Fruit fly (Drosophila melanogaster) whole organism, embryonic: ENCODE results near the gene CG9328.
A peak's percentile ranks its signal among the peaks of the same experiment; 100 is the strongest.

Experiments
- Atf-2 ChIP-seq: fragments of 200-800 bp; sonication (Bioruptor generic); optimal IDR thresholded peaks from 2 replicates; lab custom pipeline; 2016; ENCODE audit warnings: missing biosample characterization, missing genetic modification characterization
- BEAF-32 ChIP-seq: fragments of 200-800 bp; sonication (Bioruptor generic); optimal IDR thresholded peaks from 3 replicates; lab custom pipeline; 2017; ENCODE audit warnings: missing biosample characterization, missing genetic modification characterization, mild to moderate bottlenecking, moderate library complexity, missing genetic modification reagents
- Bdp1 ChIP-seq: fragments of 200-800 bp; sonication (Bioruptor generic); optimal IDR thresholded peaks from 3 replicates; lab custom pipeline; 2016; ENCODE audit warnings: missing biosample characterization, missing genetic modification characterization
- CG10565 ChIP-seq: fragments of 200-800 bp; sonication (Bioruptor generic); optimal IDR thresholded peaks from 3 replicates; lab custom pipeline; 2016; ENCODE audit warnings: missing biosample characterization, mild to moderate bottlenecking, missing genetic modification characterization
- CG10654 ChIP-seq: fragments of 200-800 bp; sonication (Bioruptor generic); optimal IDR thresholded peaks from 2 replicates; lab custom pipeline; 2016; ENCODE audit warnings: missing biosample characterization, missing genetic modification characterization
- CG11695 ChIP-seq: fragments of 200-800 bp; sonication (Bioruptor generic); IDR thresholded peaks from 3 replicates; pipeline ENCODE4 v1.3.6; 2022; ENCODE audit warnings: missing biosample characterization, missing genetic modification characterization
- CG13624 ChIP-seq: fragments of 200-800 bp; sonication (Bioruptor generic); optimal IDR thresholded peaks from 2 replicates; lab custom pipeline; 2016; ENCODE audit warnings: missing biosample characterization, missing genetic modification characterization
- CG15479 ChIP-seq: fragments of 200-800 bp; sonication (Bioruptor generic); optimal IDR thresholded peaks from 3 replicates; lab custom pipeline; 2019; ENCODE audit warnings: missing biosample characterization, mild to moderate bottlenecking, missing genetic modification characterization, moderate library complexity
- CG17361 ChIP-seq: fragments of 200-800 bp; sonication (Bioruptor generic); IDR thresholded peaks from 3 replicates; pipeline ENCODE4 v1.3.6; 2022; ENCODE audit warnings: missing biosample characterization, missing genetic modification characterization
- CG18262 ChIP-seq: fragments of 200-800 bp; optimal IDR thresholded peaks from 3 replicates; lab custom pipeline; 2019; ENCODE audit warnings: missing biosample characterization, mild to moderate bottlenecking, missing genetic modification characterization, moderate library complexity
- CG18599 ChIP-seq: fragments of 200-800 bp; sonication (Bioruptor generic); optimal IDR thresholded peaks from 3 replicates; lab custom pipeline; 2017; ENCODE audit warnings: missing biosample characterization, missing genetic modification characterization, mild to moderate bottlenecking, moderate library complexity, missing genetic modification reagents
- CG2120 ChIP-seq: fragments of 200-800 bp; sonication (Bioruptor generic); optimal IDR thresholded peaks from 3 replicates; lab custom pipeline; 2016; ENCODE audit warnings: missing biosample characterization, missing genetic modification characterization
- CG7372 ChIP-seq: fragments of 200-800 bp; sonication (Bioruptor generic); IDR thresholded peaks from 2 replicates; pipeline ENCODE4 v1.3.6; 2022; ENCODE audit warnings: missing biosample characterization, missing genetic modification characterization
- CG8765 ChIP-seq: fragments of 200-800 bp; sonication (Bioruptor generic); IDR thresholded peaks from 2 replicates; pipeline ENCODE4 v1.3.6; 2022; ENCODE audit warnings: missing biosample characterization, missing genetic modification characterization
- CG9215 ChIP-seq: fragments of 200-800 bp; sonication (Bioruptor generic); IDR thresholded peaks from 2 replicates; pipeline ENCODE4 v1.3.6; 2022; ENCODE audit warnings: missing biosample characterization, missing genetic modification characterization
- CG9876 ChIP-seq: fragments of 200-800 bp; sonication (Bioruptor generic); optimal IDR thresholded peaks from 2 replicates; lab custom pipeline; 2016; ENCODE audit warnings: missing biosample characterization, missing genetic modification characterization
- HmgZ ChIP-seq: fragments of 200-800 bp; sonication (Bioruptor generic); optimal IDR thresholded peaks from 2 replicates; lab custom pipeline; 2018; ENCODE audit warnings: missing biosample characterization, mild to moderate bottlenecking, missing genetic modification characterization
- Hr39 ChIP-seq: fragments of >200 bp; optimal IDR thresholded peaks from 2 replicates; lab custom pipeline; 2017
- Hr78 ChIP-seq, 2 experiments: fragments of 200-800 bp in 1 of 2; fragments of >200 bp in 1 of 2; sonication (Bioruptor generic) in 1 of 2; optimal IDR thresholded peaks; 2 replicates each; lab custom pipeline; 2017 to 2019; ENCODE audit warnings: missing biosample characterization in 2 of 2, missing genetic modification characterization in 2 of 2, mild to moderate bottlenecking in 1 of 2, moderate library complexity in 1 of 2
- MESR4 ChIP-seq: fragments of 200-800 bp; sonication (Bioruptor generic); optimal IDR thresholded peaks from 2 replicates; lab custom pipeline; 2018; ENCODE audit warnings: missing biosample characterization, mild to moderate bottlenecking, missing genetic modification characterization, moderate library complexity
- MTF-1 ChIP-seq: fragments of 200-800 bp; sonication (Bioruptor generic); optimal IDR thresholded peaks from 2 replicates; lab custom pipeline; 2018; ENCODE audit warnings: missing biosample characterization, mild to moderate bottlenecking, missing genetic modification characterization, borderline replicate concordance
- Med ChIP-seq: fragments of 200-800 bp; sonication (Bioruptor generic); peaks from one replicate; lab custom pipeline; 2016; ENCODE audit warnings: missing biosample characterization, missing genetic modification characterization, mild to moderate bottlenecking, inconsistent platforms, moderate library complexity
- Oli ChIP-seq: fragments of 200-800 bp; sonication (Bioruptor generic); optimal IDR thresholded peaks from 2 replicates; lab custom pipeline; 2018; ENCODE audit warnings: missing biosample characterization, mild to moderate bottlenecking, missing genetic modification characterization, moderate library complexity
- Opbp ChIP-seq: fragments of 200-800 bp; sonication (Bioruptor generic); IDR thresholded peaks from 3 replicates; pipeline ENCODE4 v1.3.6; 2022; ENCODE audit warnings: missing biosample characterization, missing genetic modification characterization; ENCODE audit not compliant: partially characterized antibody
- Ptx1 ChIP-seq: fragments of 200-800 bp; sonication (Bioruptor generic); IDR thresholded peaks from 2 replicates; pipeline ENCODE4 v1.3.6; 2022; ENCODE audit warnings: missing biosample characterization, missing genetic modification characterization
- Rfx ChIP-seq: fragments of 200-800 bp; sonication (Bioruptor generic); IDR thresholded peaks from 2 replicates; pipeline ENCODE4 v1.3.6; 2022; ENCODE audit warnings: missing biosample characterization, missing genetic modification characterization
- Scr ChIP-seq: fragments of 200-800 bp; sonication (Bioruptor generic); IDR thresholded peaks from 2 replicates; pipeline ENCODE4 v1.3.6; 2022; ENCODE audit warnings: missing biosample characterization, missing genetic modification characterization; ENCODE audit not compliant: partially characterized antibody
- Side ChIP-seq: fragments of 200-800 bp; sonication (Bioruptor generic); optimal IDR thresholded peaks from 2 replicates; lab custom pipeline; 2016; ENCODE audit warnings: missing biosample characterization, missing genetic modification characterization
- btn ChIP-seq: fragments of 200-800 bp; sonication (Bioruptor generic); optimal IDR thresholded peaks from 2 replicates; lab custom pipeline; 2016; ENCODE audit warnings: missing biosample characterization, missing genetic modification characterization
- chif ChIP-seq, 2 experiments: fragments of 200-800 bp; sonication (Bioruptor generic); optimal IDR thresholded peaks; 3 replicates each; lab custom pipeline; 2016; ENCODE audit warnings: missing biosample characterization in 2 of 2, missing genetic modification characterization in 2 of 2
- disco-r ChIP-seq: fragments of 200-800 bp; sonication (Bioruptor generic); optimal IDR thresholded peaks from 2 replicates; lab custom pipeline; 2016; ENCODE audit warnings: missing biosample characterization, missing genetic modification characterization
- her ChIP-seq: fragments of 200-800 bp; sonication (Bioruptor generic); optimal IDR thresholded peaks from 2 replicates; lab custom pipeline; 2016; ENCODE audit warnings: missing biosample characterization, missing genetic modification characterization
- kay ChIP-seq: fragments of 200-800 bp; sonication (Bioruptor generic); optimal IDR thresholded peaks from 2 replicates; lab custom pipeline; 2016; ENCODE audit warnings: missing biosample characterization, missing genetic modification characterization
- knrl ChIP-seq: fragments of 200-800 bp; sonication (Bioruptor generic); IDR thresholded peaks from 3 replicates; pipeline ENCODE4 v1.3.6; 2022; ENCODE audit warnings: missing biosample characterization, missing genetic modification characterization; ENCODE audit not compliant: partially characterized antibody
- mld ChIP-seq: fragments of 200-800 bp; sonication (Bioruptor generic); IDR thresholded peaks from 3 replicates; pipeline ENCODE4 v1.3.6; 2022; ENCODE audit warnings: missing biosample characterization, missing genetic modification characterization; ENCODE audit not compliant: partially characterized antibody
- nau ChIP-seq: fragments of 200-800 bp; sonication (Bioruptor generic); optimal IDR thresholded peaks from 3 replicates; lab custom pipeline; 2017; ENCODE audit warnings: missing biosample characterization, mild to moderate bottlenecking, missing genetic modification characterization, missing genetic modification reagents
- nmo ChIP-seq: fragments of 200-800 bp; sonication (Bioruptor generic); optimal IDR thresholded peaks from 2 replicates; lab custom pipeline; 2018; ENCODE audit warnings: missing biosample characterization, mild to moderate bottlenecking, missing genetic modification characterization, moderate library complexity
- onecut ChIP-seq: fragments of 200-800 bp; sonication (Bioruptor generic); IDR thresholded peaks from 2 replicates; pipeline ENCODE4 v1.3.6; 2022; ENCODE audit warnings: missing biosample characterization, missing genetic modification characterization
- sc ChIP-seq, 3 experiments: fragments of >200 bp in 2 of 3; fragments of 200-800 bp in 1 of 3; sonication (Bioruptor generic) in 1 of 3; optimal IDR thresholded peaks; 2 replicates in 2 of 3; 3 replicates in 1 of 3; lab custom pipeline; 2017; ENCODE audit warnings: mild to moderate bottlenecking in 1 of 3, missing biosample characterization in 1 of 3, missing genetic modification characterization in 1 of 3, missing genetic modification reagents in 1 of 3
- sd ChIP-seq: fragments of 200-800 bp; sonication (Bioruptor generic); optimal IDR thresholded peaks from 3 replicates; lab custom pipeline; 2018; ENCODE audit warnings: missing biosample characterization, mild to moderate bottlenecking, missing genetic modification characterization, moderate library complexity
- sens ChIP-seq: fragments of 200-800 bp; sonication (Bioruptor generic); peaks from one replicate; lab custom pipeline; 2016; ENCODE audit warnings: missing biosample characterization, missing genetic modification characterization
- tap ChIP-seq: fragments of 200-800 bp; optimal IDR thresholded peaks from 3 replicates; lab custom pipeline; 2019; ENCODE audit warnings: missing biosample characterization, mild to moderate bottlenecking, missing genetic modification characterization, moderate library complexity
- tio ChIP-seq: fragments of 200-800 bp; sonication (Bioruptor generic); optimal IDR thresholded peaks from 2 replicates; lab custom pipeline; 2017; ENCODE audit warnings: missing biosample characterization, missing genetic modification characterization, inconsistent platforms
- trh ChIP-seq: fragments of 200-800 bp; sonication (Bioruptor generic); optimal IDR thresholded peaks from 2 replicates; lab custom pipeline; 2016; ENCODE audit warnings: missing biosample characterization, missing genetic modification characterization
- unc-4 ChIP-seq: fragments of 200-800 bp; sonication (Bioruptor generic); IDR thresholded peaks from 2 replicates; pipeline ENCODE4 v1.3.6; 2022; ENCODE audit warnings: missing biosample characterization, missing genetic modification characterization; ENCODE audit not compliant: partially characterized antibody
- usp ChIP-seq: fragments of >200 bp; optimal IDR thresholded peaks from 2 replicates; lab custom pipeline; 2017; ENCODE audit warnings: missing biosample characterization, missing genetic modification characterization
- vnd ChIP-seq: fragments of 200-800 bp; sonication (Bioruptor generic); IDR thresholded peaks from 3 replicates; pipeline ENCODE4 v1.3.6; 2022; ENCODE audit warnings: missing biosample characterization, missing genetic modification characterization; ENCODE audit not compliant: partially characterized antibody
- yki ChIP-seq: fragments of >200 bp; optimal IDR thresholded peaks from 3 replicates; lab custom pipeline; 2018

Gene CG9328

dm6 chr2L:20805624-20806339, 8.3 kb downstream of the CG9328 start (continued):
- TF ChIP-seq nmo, result peak; percentile 96
- TF ChIP-seq her, result peak; percentile 19
- no peak for TF ChIP-seq sc (optimal IDR thresholded peaks at IDR 0.05; lab: Kevin White, UChicago)
- TF ChIP-seq sc (GFP tag; optimal IDR thresholded peaks at IDR 0.05; lab: Kevin White, UChicago), result peak; percentile 91
- TF ChIP-seq Rfx (GFP tag; lab: Robert Waterston, UW), result peak; percentile 97
- peak in 1 of 2 experiments; percentile 81 for TF ChIP-seq Hr78 (GFP tag; optimal IDR thresholded peaks at IDR 0.05; lab: Kevin White, UChicago)
- peak; percentile 58 for TF ChIP-seq MESR4 (GFP tag; lab: Kevin White, UChicago)
- peak; percentile 93 for TF ChIP-seq sd (tag; lab: Kevin White, UChicago)
- TF ChIP-seq CG18262 (tag; lab: Kevin White, UChicago), result peak; percentile 96
- no peak for TF ChIP-seq yki (lab: Kevin White, UChicago)
- TF ChIP-seq CG15479 (GFP tag; lab: Kevin White, UChicago), result no peak
- TF ChIP-seq unc-4 (GFP tag; lab: Robert Waterston, UW), result peak; percentile 15; the same call in 1 of the 2 replicates
- TF ChIP-seq CG9876, result peak; percentile 34
- TF ChIP-seq trh, result peak; percentile 84
- TF ChIP-seq nau (GFP tag; lab: Kevin White, UChicago), result peak; percentile 92
- peak; percentile 98 for TF ChIP-seq Ptx1 (GFP tag; lab: Robert Waterston, UW)
- peak; percentile 95 for TF ChIP-seq tap (tag; lab: Kevin White, UChicago)
- peak; percentile 95 for TF ChIP-seq CG11695 (GFP tag; lab: Robert Waterston, UW)
- peak; percentile 75 for TF ChIP-seq CG8765
- peak; percentile 80; the same call in 2 of the 3 replicates for TF ChIP-seq mld
- peak; percentile 92 for TF ChIP-seq kay (GFP tag; lab: Kevin White, UChicago)
- TF ChIP-seq Med (GFP tag; lab: Kevin White, UChicago), result peak; percentile 95
- TF ChIP-seq Oli (tag; lab: Kevin White, UChicago), result peak; percentile 97
- peak; percentile 87 for TF ChIP-seq MTF-1 (GFP tag; lab: Kevin White, UChicago)
- TF ChIP-seq CG10565 (GFP tag; lab: Kevin White, UChicago), result peak; percentile 52
- TF ChIP-seq Side, result peak; percentile 62
- peak; percentile 69 for TF ChIP-seq Atf-2 (GFP tag; lab: Kevin White, UChicago)
- TF ChIP-seq HmgZ (tag; lab: Kevin White, UChicago), result peak; percentile 97
- TF ChIP-seq knrl (GFP tag; lab: Robert Waterston, UW), result peak; percentile 44; the same call in 2 of the 3 replicates
- TF ChIP-seq CG10654 (GFP tag; lab: Kevin White, UChicago), result peak; percentile 91
- TF ChIP-seq disco-r (GFP tag; lab: Kevin White, UChicago), result peak; percentile 36
- TF ChIP-seq CG17361, result peak; percentile 96
- peak; percentile 96 for TF ChIP-seq CG2120 (GFP tag; lab: Kevin White, UChicago)
- no peak for TF ChIP-seq usp (GFP tag; lab: Kevin White, UChicago)
- peak; percentile 77 for TF ChIP-seq Bdp1
- peak; percentile 87 for TF ChIP-seq vnd
- TF ChIP-seq CG9215, result peak; percentile 92
- peak; percentile 82 for TF ChIP-seq onecut (GFP tag; lab: Robert Waterston, UW)
- TF ChIP-seq CG13624, result peak; percentile 66
- peak; percentile 92 for TF ChIP-seq CG7372
- peak; percentile 98 for TF ChIP-seq CG18599 (GFP tag; lab: Kevin White, UChicago)
- TF ChIP-seq chif (GFP tag; optimal IDR thresholded peaks at IDR 0.05; lab: Kevin White, UChicago), result peak; percentile 83 to 84
- TF ChIP-seq Scr (GFP tag; lab: Robert Waterston, UW), result peak; percentile 71
- TF ChIP-seq Hr39 (lab: Kevin White, UChicago), result no peak
- TF ChIP-seq Opbp (GFP tag; lab: Robert Waterston, UW), result no peak
- peak; percentile 94 for TF ChIP-seq sens (GFP tag; lab: Kevin White, UChicago)
- TF ChIP-seq btn (GFP tag; lab: Kevin White, UChicago), result no peak
- peak; percentile 94 for TF ChIP-seq tio (GFP tag; lab: Kevin White, UChicago)
- peak; percentile 7 for TF ChIP-seq BEAF-32
